Worm (Caenorhabditis elegans): ENCODE measurements around the gene pqn-73.

ce11 chrII:8536060-8536459, 4.5 kb upstream of the pqn-73 start, which contains the start of gene W01C9.2:
- no peak for TF ChIP-seq zag-1 (tag; optimal IDR thresholded peaks at IDR 0.05)
- TF ChIP-seq nhr-11 (tag; optimal IDR thresholded peaks at IDR 0.05), result no peak
- TF ChIP-seq ztf-11 (tag; optimal IDR thresholded peaks at IDR 0.05), result no peak
- TF ChIP-seq fkh-10 (GFP tag; optimal IDR thresholded peaks at IDR 0.05), result no peak
- no peak for TF ChIP-seq ama-1 (optimal IDR thresholded peaks at IDR 0.05)
- TF ChIP-seq unc-62 (GFP tag; optimal IDR thresholded peaks at IDR 0.05), result no peak
- TF ChIP-seq ZK546.5 (tag; optimal IDR thresholded peaks at IDR 0.05), result no peak
- no peak for TF ChIP-seq unc-39 (tag; optimal IDR thresholded peaks at IDR 0.05)
- no peak for TF ChIP-seq lin-39 (tag; optimal IDR thresholded peaks at IDR 0.05)
- no peak for TF ChIP-seq nhr-28 (tag; optimal IDR thresholded peaks at IDR 0.05)
- TF ChIP-seq lsy-12 (tag; optimal IDR thresholded peaks at IDR 0.05), result no peak
- TF ChIP-seq snpc-4 (tag; optimal IDR thresholded peaks at IDR 0.05), result no peak
- TF ChIP-seq mdl-1 (tag; optimal IDR thresholded peaks at IDR 0.05), result no peak
- TF ChIP-seq skn-1 (tag; optimal IDR thresholded peaks at IDR 0.05), result no peak
